Fruit fly (Drosophila melanogaster) whole organism, prepupa: ENCODE results near the gene RhoGAP15B.

Experiments used
- Blimp-1 ChIP-seq: fragments of 200-800 bp; sonication (Bioruptor generic); optimal IDR thresholded peaks from 3 replicates; lab custom pipeline; 2017; ENCODE audit warnings: missing biosample characterization, missing genetic modification characterization, mild to moderate bottlenecking, moderate library complexity, missing genetic modification reagents
- CG10631 ChIP-seq: fragments of 200-800 bp; sonication (Bioruptor generic); optimal IDR thresholded peaks from 2 replicates; lab custom pipeline; 2016; ENCODE audit warnings: missing biosample characterization, missing genetic modification characterization
- CG11294 ChIP-seq: fragments of 200-800 bp; sonication (Bioruptor generic); IDR thresholded peaks from 2 replicates; pipeline ENCODE4 v1.3.6; 2022; ENCODE audit warnings: missing biosample characterization, missing genetic modification characterization
- CG11762 ChIP-seq: fragments of 200-800 bp; sonication (Bioruptor generic); optimal IDR thresholded peaks from 3 replicates; lab custom pipeline; 2016; ENCODE audit warnings: missing biosample characterization, missing genetic modification characterization; ENCODE audit not compliant: insufficient read depth
- CG11902 ChIP-seq: fragments of 200-800 bp; sonication (Bioruptor generic); optimal IDR thresholded peaks from 3 replicates; lab custom pipeline; 2016; ENCODE audit warnings: missing biosample characterization, missing genetic modification characterization
- CG15336 ChIP-seq: fragments of 200-800 bp; sonication (Bioruptor generic); IDR thresholded peaks from 2 replicates; pipeline ENCODE4 v1.3.6; 2022; ENCODE audit warnings: missing biosample characterization, missing genetic modification characterization
- CG16779 ChIP-seq: fragments of 200-800 bp; sonication (Bioruptor generic); optimal IDR thresholded peaks from 3 replicates; lab custom pipeline; 2017; ENCODE audit warnings: missing biosample characterization, mild to moderate bottlenecking, missing genetic modification characterization
- CG3032 ChIP-seq: fragments of 200-800 bp; optimal IDR thresholded peaks from 2 replicates; lab custom pipeline; 2019; ENCODE audit warnings: missing biosample characterization, mild to moderate bottlenecking, missing genetic modification characterization, moderate library complexity
- CG31627 ChIP-seq: fragments of 200-800 bp; sonication (Bioruptor generic); optimal IDR thresholded peaks from 3 replicates; lab custom pipeline; 2016; ENCODE audit warnings: missing biosample characterization, missing genetic modification characterization
- CG32006 ChIP-seq: fragments of 200-800 bp; sonication (Bioruptor generic); optimal IDR thresholded peaks from 3 replicates; lab custom pipeline; 2017; ENCODE audit warnings: missing biosample characterization, mild to moderate bottlenecking, missing genetic modification characterization
- CG34406 ChIP-seq: fragments of 200-800 bp; sonication (Bioruptor generic); optimal IDR thresholded peaks from 3 replicates; lab custom pipeline; 2016; ENCODE audit warnings: missing biosample characterization, missing genetic modification characterization
- CG3919 ChIP-seq: fragments of 200-800 bp; sonication (Bioruptor generic); optimal IDR thresholded peaks from 3 replicates; lab custom pipeline; 2016; ENCODE audit warnings: missing biosample characterization, missing genetic modification characterization
- CG6163 ChIP-seq: fragments of 200-800 bp; sonication (Bioruptor generic); IDR thresholded peaks from 3 replicates; pipeline ENCODE4 v1.3.6; 2022; ENCODE audit warnings: missing biosample characterization, missing genetic modification characterization
- CG6808 ChIP-seq: fragments of 200-800 bp; sonication (Bioruptor generic); optimal IDR thresholded peaks from 3 replicates; lab custom pipeline; 2017; ENCODE audit warnings: missing biosample characterization, missing genetic modification characterization, mild to moderate bottlenecking, moderate library complexity, missing genetic modification reagents
- CG6854 ChIP-seq: fragments of 200-800 bp; sonication (Bioruptor generic); optimal IDR thresholded peaks from 2 replicates; lab custom pipeline; 2017; ENCODE audit warnings: missing biosample characterization, mild to moderate bottlenecking, missing genetic modification characterization
- CG8319 ChIP-seq: fragments of 200-800 bp; sonication (Bioruptor generic); optimal IDR thresholded peaks from 3 replicates; lab custom pipeline; 2016; ENCODE audit warnings: missing biosample characterization, missing genetic modification characterization
- CG9139 ChIP-seq: fragments of 200-800 bp; sonication (Bioruptor generic); optimal IDR thresholded peaks from 3 replicates; lab custom pipeline; 2017; ENCODE audit warnings: missing biosample characterization, mild to moderate bottlenecking, missing genetic modification characterization
- Gug ChIP-seq: fragments of 200-800 bp; sonication (Bioruptor generic); IDR thresholded peaks from 2 replicates; pipeline ENCODE4 v1.3.6; 2022; ENCODE audit warnings: missing biosample characterization, missing genetic modification characterization
- Hr38 ChIP-seq: sonication (Bioruptor generic); optimal IDR thresholded peaks from 2 replicates; lab custom pipeline; 2016; ENCODE audit warnings: missing biosample characterization, missing genetic modification characterization
- Hr39 ChIP-seq: fragments of 200-800 bp; sonication (Bioruptor generic); optimal IDR thresholded peaks from 2 replicates; lab custom pipeline; 2016; ENCODE audit warnings: missing biosample characterization, missing genetic modification characterization
- Lpt ChIP-seq: fragments of 200-800 bp; sonication (Bioruptor generic); optimal IDR thresholded peaks from 3 replicates; lab custom pipeline; 2016; ENCODE audit warnings: missing biosample characterization, missing genetic modification characterization
- Met ChIP-seq: fragments of 200-800 bp; sonication (Bioruptor generic); optimal IDR thresholded peaks from 3 replicates; lab custom pipeline; 2016; ENCODE audit warnings: missing biosample characterization, missing genetic modification characterization
- OdsH ChIP-seq: fragments of 200-800 bp; sonication (Bioruptor generic); optimal IDR thresholded peaks from 3 replicates; lab custom pipeline; 2016; ENCODE audit warnings: missing biosample characterization, missing genetic modification characterization
- Smox ChIP-seq: fragments of 200-800 bp; sonication (Bioruptor generic); optimal IDR thresholded peaks from 3 replicates; lab custom pipeline; 2016; ENCODE audit warnings: missing biosample characterization, missing genetic modification characterization
- Sox102F ChIP-seq: fragments of 200-800 bp; sonication (Bioruptor generic); optimal IDR thresholded peaks from 2 replicates; lab custom pipeline; 2016; ENCODE audit warnings: missing biosample characterization, mild to moderate bottlenecking, missing genetic modification characterization
- Sox14 ChIP-seq: fragments of 200-800 bp; sonication (Bioruptor generic); optimal IDR thresholded peaks from 3 replicates; lab custom pipeline; 2016; ENCODE audit warnings: missing biosample characterization, missing genetic modification characterization
- Sox15 ChIP-seq: fragments of 200-800 bp; sonication (Bioruptor generic); optimal IDR thresholded peaks from 3 replicates; lab custom pipeline; 2016; ENCODE audit warnings: missing biosample characterization, missing genetic modification characterization
- achi ChIP-seq: fragments of 200-800 bp; sonication (Bioruptor generic); optimal IDR thresholded peaks from 3 replicates; lab custom pipeline; 2016; ENCODE audit warnings: missing biosample characterization, missing genetic modification characterization
- acj6 ChIP-seq: fragments of 200-800 bp; sonication (Bioruptor generic); optimal IDR thresholded peaks from 3 replicates; lab custom pipeline; 2016; ENCODE audit warnings: missing biosample characterization, missing genetic modification characterization
- cyc ChIP-seq: fragments of 200-800 bp; sonication (Bioruptor generic); optimal IDR thresholded peaks from 3 replicates; lab custom pipeline; 2016; ENCODE audit warnings: missing biosample characterization, missing genetic modification characterization
- dsx ChIP-seq: fragments of 200-800 bp; optimal IDR thresholded peaks from 3 replicates; lab custom pipeline; 2019; ENCODE audit warnings: missing biosample characterization, mild to moderate bottlenecking, missing genetic modification characterization, moderate library complexity; ENCODE audit not compliant: poor library complexity, severe bottlenecking
- esn ChIP-seq: fragments of 200-800 bp; sonication (Bioruptor generic); optimal IDR thresholded peaks from 2 replicates; lab custom pipeline; 2016; ENCODE audit warnings: missing biosample characterization, mild to moderate bottlenecking, missing genetic modification characterization, moderate library complexity
- fd59A ChIP-seq: fragments of 200-800 bp; sonication (Bioruptor generic); optimal IDR thresholded peaks from 2 replicates; lab custom pipeline; 2017; ENCODE audit warnings: missing biosample characterization, mild to moderate bottlenecking, missing genetic modification characterization, missing genetic modification reagents
- fd85E ChIP-seq: fragments of 200-800 bp; sonication (Bioruptor generic); optimal IDR thresholded peaks from 3 replicates; lab custom pipeline; 2016; ENCODE audit warnings: missing biosample characterization, missing genetic modification characterization
- lz ChIP-seq: fragments of 200-800 bp; sonication (Bioruptor generic); optimal IDR thresholded peaks from 3 replicates; lab custom pipeline; 2016; ENCODE audit warnings: missing biosample characterization, missing genetic modification characterization
- pdm3 ChIP-seq: fragments of 200-800 bp; sonication (Bioruptor generic); optimal IDR thresholded peaks from 3 replicates; lab custom pipeline; 2016; ENCODE audit warnings: missing biosample characterization, missing genetic modification characterization
- salr ChIP-seq, 2 experiments: fragments of 200-800 bp; sonication (Bioruptor generic); optimal IDR thresholded peaks; 3 replicates each; lab custom pipeline; 2016 to 2018; ENCODE audit warnings: missing biosample characterization in 2 of 2, missing genetic modification characterization in 2 of 2, mild to moderate bottlenecking in 1 of 2
- svp ChIP-seq: fragments of 200-800 bp; sonication (Bioruptor generic); peaks from one replicate; lab custom pipeline; 2016; ENCODE audit warnings: missing biosample characterization, missing genetic modification characterization
- vri ChIP-seq: fragments of 200-800 bp; sonication (Bioruptor generic); optimal IDR thresholded peaks from 3 replicates; lab custom pipeline; 2016; ENCODE audit warnings: missing biosample characterization, mild to moderate bottlenecking, missing genetic modification characterization

RhoGAP15B gene

DNA sequence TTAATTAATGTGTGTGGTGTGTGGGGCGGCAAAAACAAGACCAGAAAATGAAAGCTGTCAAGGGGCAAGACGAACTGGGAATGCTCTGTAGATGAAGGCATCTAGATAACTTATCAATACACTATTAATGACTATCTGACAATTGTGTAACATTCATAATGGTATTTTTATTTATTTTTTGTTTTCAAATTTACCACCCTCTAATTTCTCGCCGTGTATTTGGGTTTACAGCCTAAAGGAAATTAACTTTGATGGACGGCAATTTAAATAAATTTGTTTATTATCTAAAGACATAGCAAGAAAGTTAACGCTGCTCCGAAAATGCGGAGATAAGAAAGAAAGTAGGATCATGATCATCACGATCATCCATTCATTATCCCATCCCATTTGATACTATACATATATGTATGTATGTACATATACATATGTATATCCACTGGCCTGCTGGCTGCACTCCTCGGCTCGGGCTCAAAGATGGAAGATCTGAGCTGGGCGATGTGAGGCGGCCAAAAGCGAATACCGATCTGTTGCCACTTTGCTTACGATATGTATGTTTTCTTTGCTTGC, 10.2 kb upstream of the RhoGAP15B start (continued):
- TF ChIP-seq lz (GFP tag; lab: Kevin White, UChicago): peak; percentile 11
- peak; percentile 19 for TF ChIP-seq cyc
- peak; percentile 52 for TF ChIP-seq Met (GFP tag; lab: Kevin White, UChicago)
- TF ChIP-seq Gug (GFP tag; lab: Robert Waterston, UW): no peak; the same call in 1 of the 2 replicates
- TF ChIP-seq CG31627: peak; percentile 26
- no peak for TF ChIP-seq CG6854 (GFP tag; lab: Kevin White, UChicago)
- peak; percentile 29 for TF ChIP-seq CG11762 (GFP tag; lab: Kevin White, UChicago)
- no peak for TF ChIP-seq fd85E (GFP tag; lab: Kevin White, UChicago)
- peak; percentile 5 for TF ChIP-seq dsx
- TF ChIP-seq CG34406: peak; percentile 24
- peak; percentile 66 for TF ChIP-seq CG32006 (GFP tag; lab: Kevin White, UChicago)
- TF ChIP-seq Sox102F (GFP tag; lab: Kevin White, UChicago): no peak
- no peak for TF ChIP-seq CG11294 (GFP tag; lab: Robert Waterston, UW)
- TF ChIP-seq esn (GFP tag; lab: Kevin White, UChicago): peak; percentile 28
- TF ChIP-seq CG11902 (GFP tag; lab: Kevin White, UChicago): peak; percentile 10
- TF ChIP-seq CG15336 (GFP tag; lab: Robert Waterston, UW): peak; percentile 44; the same call in 1 of the 2 replicates
- TF ChIP-seq achi (GFP tag; lab: Kevin White, UChicago): peak; percentile 3
- TF ChIP-seq vri (GFP tag; lab: Kevin White, UChicago): no peak
- TF ChIP-seq Sox15: no peak
- no peak for TF ChIP-seq svp (GFP tag; lab: Kevin White, UChicago)
- TF ChIP-seq Sox14 (GFP tag; lab: Kevin White, UChicago): no peak
- TF ChIP-seq salr (GFP tag; optimal IDR thresholded peaks at IDR 0.05; lab: Kevin White, UChicago): peak in 1 of 2 experiments; percentile 23
- peak; percentile 4 for TF ChIP-seq CG10631 (GFP tag; lab: Kevin White, UChicago)
- TF ChIP-seq CG3032 (tag; lab: Kevin White, UChicago): peak; percentile 31
- TF ChIP-seq Hr39: peak; percentile 27
- TF ChIP-seq fd59A (GFP tag; lab: Kevin White, UChicago): no peak
- TF ChIP-seq Lpt: no peak
- no peak for TF ChIP-seq CG8319 (GFP tag; lab: Kevin White, UChicago)
- TF ChIP-seq OdsH (GFP tag; lab: Kevin White, UChicago): peak; percentile 34

DNA sequence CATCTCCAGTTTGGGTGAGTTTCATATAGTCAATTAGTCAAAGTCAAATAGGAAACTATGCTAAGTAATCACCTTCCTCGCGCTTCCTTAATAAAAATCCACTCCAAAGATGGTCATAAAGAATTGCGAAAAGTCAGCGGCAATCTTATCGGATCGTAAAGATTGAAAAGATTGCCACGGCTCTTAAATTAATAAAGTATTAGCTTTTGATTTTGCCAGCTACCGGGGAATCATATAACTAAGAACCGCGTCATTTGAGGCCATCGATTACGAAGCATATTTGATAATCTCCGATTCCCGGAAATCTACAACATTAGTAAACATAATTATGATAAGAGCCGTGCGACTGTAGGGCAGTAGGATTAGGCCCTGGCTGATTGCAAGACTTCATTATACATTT, 8.7 kb upstream of the RhoGAP15B start:
- TF ChIP-seq salr (GFP tag; optimal IDR thresholded peaks at IDR 0.05; lab: Kevin White, UChicago): no peak
- TF ChIP-seq pdm3: no peak
- TF ChIP-seq Lpt: no peak
- no peak for TF ChIP-seq Sox14 (GFP tag; lab: Kevin White, UChicago)
- no peak for TF ChIP-seq CG6163 (GFP tag; lab: Robert Waterston, UW)
- TF ChIP-seq CG6808 (GFP tag; lab: Kevin White, UChicago): no peak
- TF ChIP-seq Hr38 (GFP tag; lab: Kevin White, UChicago): no peak
- TF ChIP-seq lz (GFP tag; lab: Kevin White, UChicago): no peak
- TF ChIP-seq, all 60 proteins: peak for 0

dm6 chrX:16936689-16937088, 6.4 kb upstream of the RhoGAP15B start:
- TF ChIP-seq Smox (GFP tag; lab: Kevin White, UChicago): no peak
- TF ChIP-seq Hr38 (GFP tag; lab: Kevin White, UChicago): no peak
- TF ChIP-seq salr (GFP tag; optimal IDR thresholded peaks at IDR 0.05; lab: Kevin White, UChicago): no peak
- no peak for TF ChIP-seq CG9139 (GFP tag; lab: Kevin White, UChicago)
- no peak for TF ChIP-seq Sox14 (GFP tag; lab: Kevin White, UChicago)
- no peak for TF ChIP-seq CG3032 (tag; lab: Kevin White, UChicago)
- TF ChIP-seq CG3919 (GFP tag; lab: Kevin White, UChicago): no peak
- no peak for TF ChIP-seq CG16779 (tag; lab: Kevin White, UChicago)
- no peak for TF ChIP-seq CG15336 (GFP tag; lab: Robert Waterston, UW)
- no peak for TF ChIP-seq fd85E (GFP tag; lab: Kevin White, UChicago)
- TF ChIP-seq CG8319 (GFP tag; lab: Kevin White, UChicago): no peak
- no peak for TF ChIP-seq Sox15
- TF ChIP-seq CG11294 (GFP tag; lab: Robert Waterston, UW): no peak
- TF ChIP-seq CG6854 (GFP tag; lab: Kevin White, UChicago): no peak
- TF ChIP-seq Blimp-1 (GFP tag; lab: Kevin White, UChicago): no peak
- no peak for TF ChIP-seq CG32006 (GFP tag; lab: Kevin White, UChicago)
- no peak for TF ChIP-seq acj6 (GFP tag; lab: Kevin White, UChicago)
- no peak for TF ChIP-seq Hr39
- TF ChIP-seq esn (GFP tag; lab: Kevin White, UChicago): no peak
- no peak for TF ChIP-seq svp (GFP tag; lab: Kevin White, UChicago)
